Worm (Caenorhabditis elegans) whole organism, late embryonic: Measurements from ENCODE around the gene F20D6.6.

Source experiments
- dve-1 ChIP-seq: sonication (generic microtip); optimal IDR thresholded peaks from 2 replicates; lab custom pipeline; 2017; ENCODE audit warnings: antibody characterized with exemption, mild to moderate bottlenecking, missing genetic modification characterization, missing compliant biosample characterization
- elt-2 ChIP-seq: sonication (generic microtip); optimal IDR thresholded peaks from 2 replicates; lab custom pipeline; 2016; ENCODE audit warnings: missing genetic modification reagents, missing genetic modification characterization, missing compliant biosample characterization
- elt-4 ChIP-seq: sonication (generic microtip); optimal IDR thresholded peaks from 2 replicates; lab custom pipeline; 2016; ENCODE audit warnings: missing genetic modification characterization, missing compliant biosample characterization
- nhr-11 ChIP-seq: fragments of 150-350 bp; optimal IDR thresholded peaks from 2 replicates; lab custom pipeline; 2014; ENCODE audit warnings: missing biosample characterization, missing genetic modification characterization
- pat-9 ChIP-seq: fragments of 200-800 bp; sonication (Bioruptor generic); optimal IDR thresholded peaks from 2 replicates; lab custom pipeline; 2018; ENCODE audit warnings: mild to moderate bottlenecking, missing genetic modification characterization, moderate library complexity, missing compliant biosample characterization
- pax-1 ChIP-seq: fragments of 150-350 bp; optimal IDR thresholded peaks from 2 replicates; lab custom pipeline; 2014; ENCODE audit warnings: missing biosample characterization, missing genetic modification characterization
- ttx-3 ChIP-seq: sonication (generic microtip); optimal IDR thresholded peaks from 2 replicates; lab custom pipeline; 2016; ENCODE audit warnings: missing genetic modification reagents, missing genetic modification characterization, missing compliant biosample characterization
- unc-86 ChIP-seq: sonication (generic microtip); optimal IDR thresholded peaks from 2 replicates; lab custom pipeline; 2016; ENCODE audit warnings: missing genetic modification characterization, missing compliant biosample characterization

DNA sequence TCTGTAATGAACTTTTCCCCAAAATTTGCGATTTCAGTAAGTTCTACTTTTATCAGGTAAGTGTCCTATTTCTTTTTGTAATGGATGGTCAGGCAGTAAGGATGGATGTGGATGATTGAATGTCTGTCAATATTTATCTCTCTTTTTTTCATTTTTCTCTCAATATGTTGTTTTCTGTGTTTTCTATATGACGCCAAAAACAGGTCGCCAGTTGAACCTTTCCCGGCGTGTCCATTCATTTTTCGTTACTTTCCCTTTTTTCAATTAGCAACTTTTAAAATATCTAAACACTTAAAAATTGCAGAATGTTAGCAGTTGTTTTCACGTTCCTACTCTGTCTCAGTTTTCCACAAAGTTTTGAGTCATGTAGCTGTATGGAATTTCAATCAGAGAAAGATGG is 47.2 kb downstream of the F20D6.6 start, which contains the start of gene timp-1:
- TF ChIP-seq nhr-11 (tag; lab: Kevin White, UChicago) (no peak), pax-1 (tag; lab: Kevin White, UChicago) (no peak), dve-1 (tag; lab: Kevin White, UChicago) (no peak), ttx-3 (tag; lab: Kevin White, UChicago) (no peak), unc-86 (tag; lab: Kevin White, UChicago) (no peak), elt-2 (tag; lab: Kevin White, UChicago) (no peak), elt-4 (no peak), pat-9 (tag; lab: Kevin White, UChicago) (no peak)
